Worm (Caenorhabditis elegans) whole organism, L4 larva: ENCODE results near the gene oac-1.

Source experiments
- ZK546.5 ChIP-seq, 2 experiments: sonication (generic microtip); optimal IDR thresholded peaks; 2 replicates each; lab custom pipeline; 2017; ENCODE audit warnings: missing biosample characterization in 2 of 2, missing genetic modification characterization in 2 of 2
- aha-1 ChIP-seq: fragments of 150-350 bp; peaks from one replicate; lab custom pipeline; 2014; ENCODE audit warnings: missing biosample characterization, missing genetic modification characterization
- ama-1 ChIP-seq: fragments of 150-350 bp; optimal IDR thresholded peaks from 2 replicates; lab custom pipeline; 2014; ENCODE audit warnings: inconsistent platforms, mixed read lengths
- ceh-82 ChIP-seq: sonication (generic microtip); optimal IDR thresholded peaks from 2 replicates; lab custom pipeline; 2017; ENCODE audit warnings: missing biosample characterization, missing genetic modification characterization
- dpl-1 ChIP-seq: fragments of 150-350 bp; optimal IDR thresholded peaks from 2 replicates; lab custom pipeline; 2014; ENCODE audit warnings: missing biosample characterization, missing genetic modification reagents, missing genetic modification characterization
- fos-1 ChIP-seq: fragments of 150-350 bp; optimal IDR thresholded peaks from 2 replicates; lab custom pipeline; 2014; ENCODE audit warnings: missing biosample characterization, missing genetic modification characterization
- lin-1 ChIP-seq: fragments of 200-800 bp; sonication (Bioruptor generic); IDR thresholded peaks from 2 replicates; pipeline ENCODE4 v1.3.6; 2022; ENCODE audit warnings: missing genetic modification reagents, missing genetic modification characterization, missing compliant biosample characterization
- nhr-237 ChIP-seq: sonication (generic microtip); optimal IDR thresholded peaks from 2 replicates; lab custom pipeline; 2017; ENCODE audit warnings: missing biosample characterization, missing genetic modification characterization
- nhr-25 ChIP-seq: sonication (generic microtip); optimal IDR thresholded peaks from 2 replicates; lab custom pipeline; 2017; ENCODE audit warnings: missing genetic modification characterization, mild to moderate bottlenecking, missing compliant biosample characterization, antibody characterized with exemption, moderate library complexity, borderline replicate concordance; ENCODE audit not compliant: insufficient read depth
- snpc-4 ChIP-seq: fragments of 150-350 bp; optimal IDR thresholded peaks from 2 replicates; lab custom pipeline; 2014; ENCODE audit warnings: missing biosample characterization, missing genetic modification characterization
- unc-62 ChIP-seq, 3 experiments: fragments of 150-350 bp in 1 of 3; sonication (generic microtip); optimal IDR thresholded peaks in 2 of 3; peaks in 1 of 3; 1 replicate in 1 of 3; 2 replicates in 2 of 3; lab custom pipeline; 2014 to 2017; ENCODE audit warnings: missing biosample characterization in 3 of 3, missing genetic modification characterization in 3 of 3, missing genetic modification reagents in 3 of 3, missing genotype in 1 of 3
- zfp-3 ChIP-seq: fragments of 200-800 bp; sonication (Bioruptor generic); conservative IDR thresholded peaks from 2 replicates; pipeline ENCODE4 v1.3.6; 2022; ENCODE audit warnings: missing genetic modification reagents, missing genetic modification characterization, missing compliant biosample characterization

DNA sequence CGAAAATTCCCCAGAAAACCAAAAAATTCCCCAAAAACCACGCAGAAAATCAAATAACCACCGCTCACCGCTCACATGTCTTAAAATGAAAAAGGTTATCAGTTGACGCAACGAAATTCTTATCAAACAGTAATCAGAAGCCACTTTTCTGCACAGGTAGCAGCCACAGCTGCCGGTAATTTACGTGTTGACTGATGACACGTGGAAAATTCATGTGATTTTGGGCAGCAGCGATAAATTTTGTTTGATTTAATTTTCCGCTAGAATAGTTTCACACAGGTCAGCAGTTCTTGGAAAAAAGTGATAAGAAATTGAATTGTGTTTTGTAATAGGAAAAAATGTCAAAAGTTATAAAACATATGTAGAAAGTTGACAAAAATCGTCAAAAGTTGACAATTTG, 28.2 kb downstream of the oac-1 start:
- TF ChIP-seq ceh-82 (tag; lab: Kevin White, UChicago) (no peak), dpl-1 (no peak), lin-1 (GFP tag; lab: Robert Waterston, UW) (peak; percentile 88), zfp-3 (GFP tag; lab: Robert Waterston, UW) (0 out of 2 replicates have a peak, but pooled peaks have one; percentile 14), ama-1 (lab: Kevin White, UChicago) (no peak), nhr-237 (tag; lab: Kevin White, UChicago) (no peak), nhr-25 (no peak), aha-1 (no peak), unc-62 (GFP tag; optimal IDR thresholded peaks at IDR 0.05 in 1 of 2; lab: Kevin White, UChicago) (peak in 1 of 2 experiments; percentile 79), unc-62 (tag; optimal IDR thresholded peaks at IDR 0.05; lab: Kevin White, UChicago) (no peak), ZK546.5 (tag; optimal IDR thresholded peaks at IDR 0.05; lab: Kevin White, UChicago) (no peak), fos-1 (tag; lab: Kevin White, UChicago) (no peak), snpc-4 (tag; lab: Kevin White, UChicago) (no peak)
